Worm (Caenorhabditis elegans): ENCODE data around the gene C54E10.3.

ce11 chrV:18846480-18846879 is 35.7 kb downstream of the C54E10.3 start, which contains the start of gene nhr-230:
- TF ChIP-seq dmd-4 (tag; optimal IDR thresholded peaks at IDR 0.05; ENCODE audit: borderline replicate concordance) (no peak), pha-4 (tag; optimal IDR thresholded peaks at IDR 0.05) (no peak), ceh-9 (tag; optimal IDR thresholded peaks at IDR 0.05) (no peak), rnt-1 (tag; optimal IDR thresholded peaks at IDR 0.05) (no peak), ceh-34 (tag; optimal IDR thresholded peaks at IDR 0.05) (no peak), ceh-48 (tag; optimal IDR thresholded peaks at IDR 0.05) (no peak), mec-3 (tag; optimal IDR thresholded peaks at IDR 0.05; ENCODE audit: borderline replicate concordance) (no peak), nhr-11 (tag; optimal IDR thresholded peaks at IDR 0.05) (no peak), pqm-1 (tag; optimal IDR thresholded peaks at IDR 0.05) (no peak), sdc-2 (tag; optimal IDR thresholded peaks at IDR 0.05) (no peak), K09A11.1 (tag; optimal IDR thresholded peaks at IDR 0.05; ENCODE audit: insufficient read depth) (no peak), unc-86 (tag; optimal IDR thresholded peaks at IDR 0.05) (no peak), hlh-6 (tag; optimal IDR thresholded peaks at IDR 0.05) (no peak)

Measured in whole organism, late embryonic.